Fruit fly (Drosophila melanogaster): ENCODE data around the gene CG43335.

Gene CG43335

dm6 chr3R:15677550-15677973 is 42.3 kb downstream of the CG43335 start (continued):
- TF ChIP-seq CG31388 (GFP tag; optimal IDR thresholded peaks at IDR 0.05) (no peak), CkIIα-i1 (GFP tag; IDR thresholded peaks at IDR 0.05) (no peak), Myb (GFP tag; optimal IDR thresholded peaks at IDR 0.05) (no peak), Bgb (GFP tag; IDR thresholded peaks at IDR 0.05; ENCODE audit: partially characterized antibody) (no peak), sd (tag; optimal IDR thresholded peaks at IDR 0.05) (peak; percentile 38), CG15269 (tag; optimal IDR thresholded peaks at IDR 0.05) (no peak), CG34224 (GFP tag; IDR thresholded peaks at IDR 0.05; ENCODE audit: partially characterized antibody) (no peak), CTCF (GFP tag; optimal IDR thresholded peaks at IDR 0.05) (no peak), dysf (GFP tag; IDR thresholded peaks at IDR 0.05) (no peak), slou (GFP tag; optimal IDR thresholded peaks at IDR 0.05) (no peak), exex (tag; optimal IDR thresholded peaks at IDR 0.05) (no peak), CG11696 (GFP tag; IDR thresholded peaks at IDR 0.05) (no peak), PHDP (tag; optimal IDR thresholded peaks at IDR 0.05) (peak; percentile 12), gce (GFP tag; IDR thresholded peaks at IDR 0.05) (no peak), eyg (GFP tag; optimal IDR thresholded peaks at IDR 0.05) (no peak), gro (GFP tag; optimal IDR thresholded peaks at IDR 0.05) (no peak), Atf3 (GFP tag; optimal IDR thresholded peaks at IDR 0.05) (no peak), twi (tag; optimal IDR thresholded peaks at IDR 0.05) (peak; percentile 65), bsh (GFP tag; optimal IDR thresholded peaks at IDR 0.05) (peak in 1 of 2 experiments; percentile 19), CG12155 (GFP tag; optimal IDR thresholded peaks at IDR 0.05) (no peak), ERR (GFP tag; optimal IDR thresholded peaks at IDR 0.05) (no peak), Gsc (GFP tag; IDR thresholded peaks at IDR 0.05) (no peak), CG3065 (GFP tag; optimal IDR thresholded peaks at IDR 0.05) (no peak), CG10267 (tag; optimal IDR thresholded peaks at IDR 0.05) (no peak), CG2712 (tag; optimal IDR thresholded peaks at IDR 0.05) (no peak), kah (GFP tag; optimal IDR thresholded peaks at IDR 0.05) (no peak), Fer2 (tag; optimal IDR thresholded peaks at IDR 0.05) (no peak), fd64A (GFP tag; optimal IDR thresholded peaks at IDR 0.05) (peak; percentile 40), CG13123 (GFP tag; optimal IDR thresholded peaks at IDR 0.05) (no peak), Fer1 (GFP tag; optimal IDR thresholded peaks at IDR 0.05) (no peak), tio (GFP tag; optimal IDR thresholded peaks at IDR 0.05) (no peak), Adf1 (GFP tag; IDR thresholded peaks at IDR 0.05) (no peak), phol (tag; optimal IDR thresholded peaks at IDR 0.05) (no peak), aop (GFP tag; IDR thresholded peaks at IDR 0.05) (no peak), CG4617 (GFP tag; optimal IDR thresholded peaks at IDR 0.05; ENCODE audit: borderline replicate concordance) (no peak), schlank (tag; optimal IDR thresholded peaks at IDR 0.05) (no peak), HLH54F (GFP tag; optimal IDR thresholded peaks at IDR 0.05) (no peak), Doc2 (GFP tag; IDR thresholded peaks at IDR 0.05) (no peak), CG12219 (GFP tag; optimal IDR thresholded peaks at IDR 0.05) (no peak), lov (optimal IDR thresholded peaks at IDR 0.05) (no peak), lov (GFP tag; IDR thresholded peaks at IDR 0.05) (no peak), sens (GFP tag) (peak; percentile 64), fd96Cb (tag; optimal IDR thresholded peaks at IDR 0.05) (peak; percentile 12), CG7839 (tag; optimal IDR thresholded peaks at IDR 0.05) (no peak), CG7963 (GFP tag; IDR thresholded peaks at IDR 0.05; ENCODE audit: partially characterized antibody) (no peak), CG15479 (GFP tag; optimal IDR thresholded peaks at IDR 0.05) (no peak), Med (GFP tag) (no peak), CG12391 (tag; optimal IDR thresholded peaks at IDR 0.05) (no peak), CG10979 (tag; optimal IDR thresholded peaks at IDR 0.05) (no peak), CG15073 (GFP tag; optimal IDR thresholded peaks at IDR 0.05) (no peak), Xbp1 (GFP tag; optimal IDR thresholded peaks at IDR 0.05) (no peak), Hand (GFP tag; optimal IDR thresholded peaks at IDR 0.05) (no peak), E2f1 (GFP tag; IDR thresholded peaks at IDR 0.05) (no peak)
